Fruit fly (Drosophila melanogaster) whole organism, embryonic: ENCODE results near the gene CG32436.

Source experiments
- CG10209 ChIP-seq: fragments of 200-800 bp; sonication (Bioruptor generic); optimal IDR thresholded peaks from 3 replicates; lab custom pipeline; 2017; ENCODE audit warnings: missing biosample characterization, mild to moderate bottlenecking, missing genetic modification characterization, missing genetic modification reagents
- CG13123 ChIP-seq: fragments of 200-800 bp; sonication (Bioruptor generic); optimal IDR thresholded peaks from 2 replicates; lab custom pipeline; 2016; ENCODE audit warnings: missing biosample characterization, missing genetic modification characterization
- CG13296 ChIP-seq: fragments of 200-800 bp; sonication (Bioruptor generic); optimal IDR thresholded peaks from 3 replicates; lab custom pipeline; 2018; ENCODE audit warnings: missing biosample characterization, mild to moderate bottlenecking, missing genetic modification characterization
- CG14965 ChIP-seq: fragments of 200-800 bp; sonication (Bioruptor generic); optimal IDR thresholded peaks from 2 replicates; lab custom pipeline; 2016; ENCODE audit warnings: missing biosample characterization, missing genetic modification characterization, borderline replicate concordance
- CG17385 ChIP-seq: fragments of 200-800 bp; sonication (Bioruptor generic); optimal IDR thresholded peaks from 3 replicates; lab custom pipeline; 2018; ENCODE audit warnings: missing biosample characterization, mild to moderate bottlenecking, missing genetic modification characterization
- CG17802 ChIP-seq: fragments of 200-800 bp; sonication (Bioruptor generic); optimal IDR thresholded peaks from 2 replicates; lab custom pipeline; 2018; ENCODE audit warnings: missing biosample characterization, mild to moderate bottlenecking, missing genetic modification characterization, moderate library complexity
- CG1792 ChIP-seq: fragments of 200-800 bp; sonication (Bioruptor generic); optimal IDR thresholded peaks from 2 replicates; lab custom pipeline; 2016; ENCODE audit warnings: missing biosample characterization, missing genetic modification characterization
- CG18599 ChIP-seq: fragments of 200-800 bp; sonication (Bioruptor generic); optimal IDR thresholded peaks from 3 replicates; lab custom pipeline; 2017; ENCODE audit warnings: missing biosample characterization, missing genetic modification characterization, mild to moderate bottlenecking, moderate library complexity, missing genetic modification reagents
- CG18764 ChIP-seq: fragments of 200-800 bp; sonication (Bioruptor generic); optimal IDR thresholded peaks from 3 replicates; lab custom pipeline; 2016; ENCODE audit warnings: missing biosample characterization, missing genetic modification characterization
- CG30020 ChIP-seq: fragments of 200-800 bp; optimal IDR thresholded peaks from 2 replicates; lab custom pipeline; 2019; ENCODE audit warnings: missing biosample characterization, mild to moderate bottlenecking, missing genetic modification characterization, moderate library complexity
- CG3163 ChIP-seq: fragments of 200-800 bp; sonication (Bioruptor generic); optimal IDR thresholded peaks from 3 replicates; lab custom pipeline; 2016; ENCODE audit warnings: missing biosample characterization, missing genetic modification characterization
- CG4424 ChIP-seq: fragments of 200-800 bp; sonication (Bioruptor generic); optimal IDR thresholded peaks from 3 replicates; lab custom pipeline; 2016; ENCODE audit warnings: missing biosample characterization, missing genetic modification characterization
- CG5245 ChIP-seq: fragments of 200-800 bp; sonication (Bioruptor generic); optimal IDR thresholded peaks from 3 replicates; lab custom pipeline; 2016; ENCODE audit warnings: missing biosample characterization, missing genetic modification characterization
- CG7839 ChIP-seq: fragments of 200-800 bp; sonication (Bioruptor generic); optimal IDR thresholded peaks from 3 replicates; lab custom pipeline; 2018; ENCODE audit warnings: missing biosample characterization, mild to moderate bottlenecking, missing genetic modification characterization, moderate library complexity
- CG7987 ChIP-seq: fragments of 200-800 bp; sonication (Bioruptor generic); optimal IDR thresholded peaks from 2 replicates; lab custom pipeline; 2018; ENCODE audit warnings: missing biosample characterization, mild to moderate bottlenecking, missing genetic modification characterization, moderate library complexity
- CG8478 ChIP-seq: fragments of >200 bp; optimal IDR thresholded peaks from 2 replicates; lab custom pipeline; 2018
- CG9609 ChIP-seq: fragments of 200-800 bp; sonication (Bioruptor generic); optimal IDR thresholded peaks from 3 replicates; lab custom pipeline; 2016; ENCODE audit warnings: missing biosample characterization, missing genetic modification characterization
- Dref ChIP-seq: fragments of 200-800 bp; sonication (Bioruptor generic); IDR thresholded peaks from 2 replicates; pipeline ENCODE4 v1.3.6; 2022; ENCODE audit warnings: missing biosample characterization, missing genetic modification characterization
- Ets65A ChIP-seq: fragments of 200-800 bp; sonication (Bioruptor generic); peaks from one replicate; lab custom pipeline; 2016; ENCODE audit warnings: missing biosample characterization, missing genetic modification characterization
- Gsc ChIP-seq: fragments of 200-800 bp; sonication (Bioruptor generic); IDR thresholded peaks from 2 replicates; pipeline ENCODE4 v1.3.6; 2022; ENCODE audit warnings: missing biosample characterization, missing genetic modification characterization
- HLH54F ChIP-seq: fragments of 200-800 bp; sonication (Bioruptor generic); optimal IDR thresholded peaks from 3 replicates; lab custom pipeline; 2016; ENCODE audit warnings: missing biosample characterization, missing genetic modification characterization
- Hey ChIP-seq: fragments of 200-800 bp; sonication (Bioruptor generic); optimal IDR thresholded peaks from 3 replicates; lab custom pipeline; 2018; ENCODE audit warnings: missing biosample characterization, mild to moderate bottlenecking, missing genetic modification characterization
- Hr39 ChIP-seq: fragments of >200 bp; optimal IDR thresholded peaks from 2 replicates; lab custom pipeline; 2017
- Hr51 ChIP-seq, 2 experiments: fragments of 200-800 bp; sonication (Bioruptor generic); optimal IDR thresholded peaks; 2 replicates in 1 of 2; 3 replicates in 1 of 2; lab custom pipeline; 2016 to 2018; ENCODE audit warnings: missing biosample characterization in 2 of 2, missing genetic modification characterization in 2 of 2, mild to moderate bottlenecking in 1 of 2, moderate library complexity in 1 of 2
- Med ChIP-seq: fragments of 200-800 bp; sonication (Bioruptor generic); peaks from one replicate; lab custom pipeline; 2016; ENCODE audit warnings: missing biosample characterization, missing genetic modification characterization, mild to moderate bottlenecking, inconsistent platforms, moderate library complexity
- NfI ChIP-seq: fragments of 200-800 bp; sonication (Bioruptor generic); optimal IDR thresholded peaks from 3 replicates; lab custom pipeline; 2018; ENCODE audit warnings: missing biosample characterization, mild to moderate bottlenecking, missing genetic modification characterization, moderate library complexity
- Optix ChIP-seq: fragments of 200-800 bp; sonication (Bioruptor generic); IDR thresholded peaks from 3 replicates; pipeline ENCODE4 v1.3.6; 2022; ENCODE audit warnings: missing biosample characterization, missing genetic modification characterization
- Trl ChIP-seq, 3 experiments: fragments of >200 bp in 2 of 3; fragments of 200-800 bp in 1 of 3; sonication (Bioruptor generic) in 1 of 3; optimal IDR thresholded peaks; 2 replicates in 1 of 3; 3 replicates in 2 of 3; lab custom pipeline; 2016 to 2017; ENCODE audit warnings: missing biosample characterization in 1 of 3, missing genetic modification characterization in 1 of 3
- abd-A ChIP-seq: fragments of 200-800 bp; sonication (Bioruptor generic); optimal IDR thresholded peaks from 3 replicates; lab custom pipeline; 2019; ENCODE audit warnings: missing biosample characterization, mild to moderate bottlenecking, missing genetic modification characterization, moderate library complexity
- ato ChIP-seq: fragments of 200-800 bp; sonication (Bioruptor generic); IDR thresholded peaks from 2 replicates; pipeline ENCODE4 v1.3.6; 2022; ENCODE audit warnings: missing biosample characterization, missing genetic modification characterization; ENCODE audit not compliant: partially characterized antibody
- caup ChIP-seq: fragments of 200-800 bp; sonication (Bioruptor generic); optimal IDR thresholded peaks from 3 replicates; lab custom pipeline; 2017; ENCODE audit warnings: missing biosample characterization, mild to moderate bottlenecking, missing genetic modification characterization, moderate library complexity; ENCODE audit not compliant: severe bottlenecking
- cg ChIP-seq: fragments of 200-800 bp; sonication (Bioruptor generic); optimal IDR thresholded peaks from 3 replicates; lab custom pipeline; 2019; ENCODE audit warnings: missing biosample characterization, mild to moderate bottlenecking, missing genetic modification characterization, moderate library complexity
- chinmo ChIP-seq: fragments of 200-800 bp; sonication (Bioruptor generic); IDR thresholded peaks from 4 replicates; pipeline ENCODE4 v1.3.6; 2022; ENCODE audit warnings: missing biosample characterization, missing genetic modification characterization; ENCODE audit not compliant: partially characterized antibody
- dmrt11E ChIP-seq: fragments of 200-800 bp; sonication (Bioruptor generic); optimal IDR thresholded peaks from 3 replicates; lab custom pipeline; 2018; ENCODE audit warnings: missing biosample characterization, mild to moderate bottlenecking, missing genetic modification characterization, moderate library complexity
- eyg ChIP-seq: fragments of 200-800 bp; sonication (Bioruptor generic); optimal IDR thresholded peaks from 3 replicates; lab custom pipeline; 2016; ENCODE audit warnings: missing biosample characterization, missing genetic modification characterization
- lab ChIP-seq: fragments of 200-800 bp; sonication (Bioruptor generic); optimal IDR thresholded peaks from 3 replicates; lab custom pipeline; 2017; ENCODE audit warnings: missing biosample characterization, missing genetic modification characterization, mild to moderate bottlenecking, moderate library complexity, missing genetic modification reagents
- org-1 ChIP-seq: fragments of 200-800 bp; sonication (Bioruptor generic); optimal IDR thresholded peaks from 2 replicates; lab custom pipeline; 2017; ENCODE audit warnings: missing biosample characterization, missing genetic modification characterization
- row ChIP-seq: fragments of 200-800 bp; sonication (Bioruptor generic); IDR thresholded peaks from 3 replicates; pipeline ENCODE4 v1.3.6; 2022; ENCODE audit warnings: missing biosample characterization, missing genetic modification characterization
- schlank ChIP-seq: fragments of 200-800 bp; sonication (Bioruptor generic); optimal IDR thresholded peaks from 2 replicates; lab custom pipeline; 2018; ENCODE audit warnings: missing biosample characterization, mild to moderate bottlenecking, missing genetic modification characterization
- sens ChIP-seq: fragments of 200-800 bp; sonication (Bioruptor generic); peaks from one replicate; lab custom pipeline; 2016; ENCODE audit warnings: missing biosample characterization, missing genetic modification characterization
- seq ChIP-seq: fragments of 200-800 bp; sonication (Bioruptor generic); IDR thresholded peaks from 2 replicates; pipeline ENCODE4 v1.3.6; 2022; ENCODE audit warnings: missing biosample characterization, missing genetic modification characterization
- sim ChIP-seq: fragments of 200-800 bp; sonication (Bioruptor generic); IDR thresholded peaks from 2 replicates; pipeline ENCODE4 v1.3.6; 2022; ENCODE audit warnings: missing biosample characterization, missing genetic modification characterization
- sob ChIP-seq: fragments of 200-800 bp; sonication (Bioruptor generic); IDR thresholded peaks from 2 replicates; pipeline ENCODE4 v1.3.6; 2022; ENCODE audit warnings: missing biosample characterization, missing genetic modification characterization
- yki ChIP-seq: fragments of >200 bp; optimal IDR thresholded peaks from 3 replicates; lab custom pipeline; 2018

CG32436 gene

dm6 chr3L:21318474-21318873 lies 25.4 kb upstream of the CG32436 start, which contains the start of gene Rab26:
Gene Rab26, plus strand, starts transcription at chr3L:21318774.
- TF ChIP-seq chinmo (0 out of 4 replicates have a peak, but pooled peaks have one; percentile 12), Optix (GFP tag; lab: Robert Waterston, UW) (no peak), Trl (optimal IDR thresholded peaks at IDR 0.05; lab: Kevin White, UChicago) (peak; percentile 13 to 30), Trl (GFP tag; optimal IDR thresholded peaks at IDR 0.05; lab: Kevin White, UChicago) (no peak), seq (GFP tag; lab: Robert Waterston, UW) (peak; percentile 15; the same call in 1 of the 2 replicates), schlank (tag; lab: Kevin White, UChicago) (no peak), eyg (GFP tag; lab: Kevin White, UChicago) (no peak), CG1792 (no peak), cg (GFP tag; lab: Kevin White, UChicago) (no peak), CG9609 (GFP tag; lab: Kevin White, UChicago) (no peak), CG17802 (tag; lab: Kevin White, UChicago) (no peak), ato (no peak), CG7987 (no peak), dmrt11E (tag; lab: Kevin White, UChicago) (no peak), yki (lab: Kevin White, UChicago) (no peak), sob (GFP tag; lab: Robert Waterston, UW) (no peak), CG4424 (no peak), sim (0 out of 2 replicates have a peak, but pooled peaks have one; percentile 29), sens (GFP tag; lab: Kevin White, UChicago) (no peak), caup (GFP tag; lab: Kevin White, UChicago) (no peak)

- TF ChIP-seq CG18599 (GFP tag; lab: Kevin White, UChicago) (peak; percentile 57), Trl (optimal IDR thresholded peaks at IDR 0.05; lab: Kevin White, UChicago) (peak; percentile 54 to 80), Trl (GFP tag; optimal IDR thresholded peaks at IDR 0.05; lab: Kevin White, UChicago) (no peak), Hey (tag; lab: Kevin White, UChicago) (no peak), abd-A (tag; lab: Kevin White, UChicago) (peak; percentile 89), CG30020 (tag; lab: Kevin White, UChicago) (no peak), CG3163 (GFP tag; lab: Kevin White, UChicago) (peak; percentile 78)
- TF ChIP-seq, all 482 proteins: peak for 4
These were observed 24.4 kb upstream of the CG32436 start for dm6 chr3L:21319313-21319907.

dm6 chr3L:21319957-21320356 lies 23.9 kb upstream of the CG32436 start:
- no peak for TF ChIP-seq schlank (tag; lab: Kevin White, UChicago)
- TF ChIP-seq Dref (GFP tag; lab: Robert Waterston, UW): 0 out of 2 replicates have a peak, but pooled peaks have one; percentile 8
- peak; percentile 24 for TF ChIP-seq Hr39
- peak; percentile 22 for TF ChIP-seq Med (GFP tag; lab: Kevin White, UChicago)
- TF ChIP-seq CG8478 (lab: Kevin White, UChicago): peak; percentile 83
- no peak for TF ChIP-seq CG14965 (GFP tag; lab: Kevin White, UChicago)
- peak; percentile 66 for TF ChIP-seq Ets65A (GFP tag; lab: Kevin White, UChicago)

- TF ChIP-seq CG18764 (GFP tag; lab: Kevin White, UChicago): no peak
- TF ChIP-seq CG17385 (GFP tag; lab: Kevin White, UChicago): peak; percentile 30
- peak; percentile 57 for TF ChIP-seq NfI
- TF ChIP-seq HLH54F (GFP tag; lab: Kevin White, UChicago): peak; percentile 7
- no peak for TF ChIP-seq eyg (GFP tag; lab: Kevin White, UChicago)
- TF ChIP-seq Hr51 (GFP tag; optimal IDR thresholded peaks at IDR 0.05; lab: Kevin White, UChicago): peak in 1 of 2 experiments; percentile 51
- TF ChIP-seq row: peak; percentile 48; the same call in 2 of the 3 replicates
- peak; percentile 73 for TF ChIP-seq lab (GFP tag; lab: Kevin White, UChicago)
- TF ChIP-seq CG13123 (GFP tag; lab: Kevin White, UChicago): no peak
- TF ChIP-seq org-1 (GFP tag; lab: Kevin White, UChicago): peak; percentile 5
- TF ChIP-seq CG4424: no peak
- TF ChIP-seq CG5245 (GFP tag; lab: Kevin White, UChicago): no peak
- TF ChIP-seq CG10209: peak; percentile 29
- TF ChIP-seq CG13296: peak; percentile 58
- TF ChIP-seq CG7839: peak; percentile 49
- TF ChIP-seq Gsc (GFP tag; lab: Robert Waterston, UW): no peak
These were observed 21.9 kb upstream of the CG32436 start for dm6 chr3L:21321807-21322503.
